Fruit fly (Drosophila melanogaster) whole organism, embryonic: ENCODE data around the gene Trs20.

Source experiments
- ATbp ChIP-seq: fragments of 200-800 bp; sonication (Bioruptor generic); optimal IDR thresholded peaks from 2 replicates; lab custom pipeline; 2017; ENCODE audit warnings: missing biosample characterization, mild to moderate bottlenecking, missing genetic modification characterization, missing genetic modification reagents
- Ada2b ChIP-seq: fragments of 200-800 bp; sonication (Bioruptor generic); IDR thresholded peaks from 2 replicates; pipeline ENCODE4 v1.3.6; 2022; ENCODE audit warnings: missing biosample characterization, missing genetic modification characterization
- CG10431 ChIP-seq: fragments of 200-800 bp; sonication (Bioruptor generic); optimal IDR thresholded peaks from 3 replicates; lab custom pipeline; 2018; ENCODE audit warnings: missing biosample characterization, mild to moderate bottlenecking, missing genetic modification characterization
- CG11696 ChIP-seq: fragments of 200-800 bp; sonication (Bioruptor generic); IDR thresholded peaks from 2 replicates; pipeline ENCODE4 v1.3.6; 2022; ENCODE audit warnings: missing biosample characterization, missing genetic modification characterization
- CG13287 ChIP-seq: fragments of 200-800 bp; sonication (Bioruptor generic); IDR thresholded peaks from 2 replicates; pipeline ENCODE4 v1.3.6; 2022; ENCODE audit warnings: missing biosample characterization, missing genetic modification characterization; ENCODE audit not compliant: partially characterized antibody
- CG13894 ChIP-seq: fragments of 200-800 bp; sonication (Bioruptor generic); optimal IDR thresholded peaks from 3 replicates; lab custom pipeline; 2018; ENCODE audit warnings: missing biosample characterization, mild to moderate bottlenecking, missing genetic modification characterization, moderate library complexity
- CG1529 ChIP-seq: fragments of 200-800 bp; sonication (Bioruptor generic); optimal IDR thresholded peaks from 3 replicates; lab custom pipeline; 2018; ENCODE audit warnings: missing biosample characterization, missing genetic modification characterization
- CG15601 ChIP-seq: fragments of 200-800 bp; sonication (Bioruptor generic); optimal IDR thresholded peaks from 3 replicates; lab custom pipeline; 2019; ENCODE audit warnings: missing biosample characterization, mild to moderate bottlenecking, missing genetic modification characterization, moderate library complexity
- CG15696 ChIP-seq: fragments of 200-800 bp; sonication (Bioruptor generic); optimal IDR thresholded peaks from 2 replicates; lab custom pipeline; 2019; ENCODE audit warnings: missing biosample characterization, mild to moderate bottlenecking, missing genetic modification characterization, moderate library complexity
- CG17568 ChIP-seq: fragments of 200-800 bp; sonication (Bioruptor generic); optimal IDR thresholded peaks from 2 replicates; lab custom pipeline; 2018; ENCODE audit warnings: missing biosample characterization, mild to moderate bottlenecking, missing genetic modification characterization, moderate library complexity
- CG2129 ChIP-seq: fragments of 200-800 bp; sonication (Bioruptor generic); IDR thresholded peaks from 2 replicates; pipeline ENCODE4 v1.3.6; 2022; ENCODE audit warnings: missing biosample characterization, missing genetic modification characterization; ENCODE audit not compliant: partially characterized antibody
- CG31441 ChIP-seq: fragments of 200-800 bp; sonication (Bioruptor generic); IDR thresholded peaks from 2 replicates; pipeline ENCODE4 v1.3.6; 2022; ENCODE audit warnings: missing biosample characterization, missing genetic modification characterization
- CG32772 ChIP-seq: fragments of 200-800 bp; sonication (Bioruptor generic); IDR thresholded peaks from 2 replicates; pipeline ENCODE4 v1.3.6; 2022; ENCODE audit warnings: missing biosample characterization, missing genetic modification characterization
- CG34376 ChIP-seq: fragments of 200-800 bp; sonication (Bioruptor generic); optimal IDR thresholded peaks from 2 replicates; lab custom pipeline; 2018; ENCODE audit warnings: missing biosample characterization, mild to moderate bottlenecking, missing genetic modification characterization
- CG4282 ChIP-seq: fragments of 200-800 bp; sonication (Bioruptor generic); optimal IDR thresholded peaks from 2 replicates; lab custom pipeline; 2016; ENCODE audit warnings: missing biosample characterization, missing genetic modification characterization
- CG8281 ChIP-seq: fragments of 200-800 bp; sonication (Bioruptor generic); optimal IDR thresholded peaks from 2 replicates; lab custom pipeline; 2018; ENCODE audit warnings: missing biosample characterization, mild to moderate bottlenecking, missing genetic modification characterization, moderate library complexity
- CG8944 ChIP-seq: fragments of 200-800 bp; sonication (Bioruptor generic); optimal IDR thresholded peaks from 3 replicates; lab custom pipeline; 2016; ENCODE audit warnings: missing biosample characterization, missing genetic modification characterization
- CG9609 ChIP-seq: fragments of 200-800 bp; sonication (Bioruptor generic); optimal IDR thresholded peaks from 3 replicates; lab custom pipeline; 2016; ENCODE audit warnings: missing biosample characterization, missing genetic modification characterization
- D ChIP-seq, 2 experiments: fragments of 200-800 bp in 1 of 2; fragments of >200 bp in 1 of 2; sonication (Bioruptor generic) in 1 of 2; optimal IDR thresholded peaks; 2 replicates in 1 of 2; 3 replicates in 1 of 2; lab custom pipeline; 2017; ENCODE audit warnings: mild to moderate bottlenecking in 1 of 2, missing biosample characterization in 1 of 2, missing genetic modification characterization in 1 of 2, missing genetic modification reagents in 1 of 2
- Dek ChIP-seq: fragments of 200-800 bp; sonication (Bioruptor generic); optimal IDR thresholded peaks from 3 replicates; lab custom pipeline; 2019; ENCODE audit warnings: missing biosample characterization, mild to moderate bottlenecking, missing genetic modification characterization, moderate library complexity
- Dfd ChIP-seq, 2 experiments: fragments of >200 bp; optimal IDR thresholded peaks; 2 replicates each; lab custom pipeline; 2017; ENCODE audit warnings: missing biosample characterization in 2 of 2, missing genetic modification characterization in 2 of 2
- Doc2 ChIP-seq: fragments of 200-800 bp; sonication (Bioruptor generic); IDR thresholded peaks from 2 replicates; pipeline ENCODE4 v1.3.6; 2022; ENCODE audit warnings: missing biosample characterization, missing genetic modification characterization
- Dp ChIP-seq: fragments of 200-800 bp; sonication (Bioruptor generic); optimal IDR thresholded peaks from 2 replicates; lab custom pipeline; 2018; ENCODE audit warnings: missing biosample characterization, mild to moderate bottlenecking, missing genetic modification characterization, moderate library complexity
- Eip74EF ChIP-seq, 2 experiments: fragments of 200-800 bp in 1 of 2; fragments of >200 bp in 1 of 2; sonication (Bioruptor generic) in 1 of 2; optimal IDR thresholded peaks; 2 replicates each; lab custom pipeline; 2017 to 2019; ENCODE audit warnings: missing biosample characterization in 2 of 2, missing genetic modification characterization in 2 of 2, mild to moderate bottlenecking in 1 of 2, moderate library complexity in 1 of 2
- Fer1 ChIP-seq: fragments of 200-800 bp; sonication (Bioruptor generic); optimal IDR thresholded peaks from 2 replicates; lab custom pipeline; 2017; ENCODE audit warnings: missing biosample characterization, mild to moderate bottlenecking, missing genetic modification characterization
- HLH3B ChIP-seq: fragments of 200-800 bp; sonication (Bioruptor generic); IDR thresholded peaks from 2 replicates; pipeline ENCODE4 v1.3.6; 2022; ENCODE audit warnings: missing biosample characterization, missing genetic modification characterization
- Hr51 ChIP-seq, 2 experiments: fragments of 200-800 bp; sonication (Bioruptor generic); optimal IDR thresholded peaks; 2 replicates in 1 of 2; 3 replicates in 1 of 2; lab custom pipeline; 2016 to 2018; ENCODE audit warnings: missing biosample characterization in 2 of 2, missing genetic modification characterization in 2 of 2, mild to moderate bottlenecking in 1 of 2, moderate library complexity in 1 of 2
- Jarid2 ChIP-seq: fragments of 200-800 bp; sonication (Bioruptor generic); optimal IDR thresholded peaks from 3 replicates; lab custom pipeline; 2017; ENCODE audit warnings: mild to moderate bottlenecking, missing biosample characterization, missing genetic modification reagents, missing genetic modification characterization
- MTF-1 ChIP-seq: fragments of 200-800 bp; sonication (Bioruptor generic); optimal IDR thresholded peaks from 2 replicates; lab custom pipeline; 2018; ENCODE audit warnings: missing biosample characterization, mild to moderate bottlenecking, missing genetic modification characterization, borderline replicate concordance
- Med ChIP-seq: fragments of 200-800 bp; sonication (Bioruptor generic); peaks from one replicate; lab custom pipeline; 2016; ENCODE audit warnings: missing biosample characterization, missing genetic modification characterization, mild to moderate bottlenecking, inconsistent platforms, moderate library complexity
- Oaz ChIP-seq: fragments of 200-800 bp; sonication (Bioruptor generic); IDR thresholded peaks from 2 replicates; pipeline ENCODE4 v1.3.6; 2022; ENCODE audit warnings: missing biosample characterization, missing genetic modification characterization
- PHDP ChIP-seq: fragments of 200-800 bp; sonication (Bioruptor generic); optimal IDR thresholded peaks from 3 replicates; lab custom pipeline; 2018; ENCODE audit warnings: missing biosample characterization, mild to moderate bottlenecking, missing genetic modification characterization, moderate library complexity
- Ptx1 ChIP-seq: fragments of 200-800 bp; sonication (Bioruptor generic); IDR thresholded peaks from 2 replicates; pipeline ENCODE4 v1.3.6; 2022; ENCODE audit warnings: missing biosample characterization, missing genetic modification characterization
- Rfx ChIP-seq: fragments of 200-800 bp; sonication (Bioruptor generic); IDR thresholded peaks from 2 replicates; pipeline ENCODE4 v1.3.6; 2022; ENCODE audit warnings: missing biosample characterization, missing genetic modification characterization
- TFAM ChIP-seq: fragments of 200-800 bp; sonication (Bioruptor generic); optimal IDR thresholded peaks from 2 replicates; lab custom pipeline; 2017; ENCODE audit warnings: missing biosample characterization, missing genetic modification characterization, inconsistent platforms
- Taf1 ChIP-seq: fragments of 200-800 bp; sonication (Bioruptor generic); IDR thresholded peaks from 2 replicates; pipeline ENCODE4 v1.3.6; 2022; ENCODE audit warnings: missing biosample characterization, missing genetic modification characterization
- Trl ChIP-seq, 3 experiments: fragments of >200 bp in 2 of 3; fragments of 200-800 bp in 1 of 3; sonication (Bioruptor generic) in 1 of 3; optimal IDR thresholded peaks; 2 replicates in 1 of 3; 3 replicates in 2 of 3; lab custom pipeline; 2016 to 2017; ENCODE audit warnings: missing biosample characterization in 1 of 3, missing genetic modification characterization in 1 of 3
- br ChIP-seq: fragments of >200 bp; optimal IDR thresholded peaks from 2 replicates; lab custom pipeline; 2017
- cad ChIP-seq: fragments of >200 bp; optimal IDR thresholded peaks from 2 replicates; lab custom pipeline; 2017; ENCODE audit warnings: missing biosample characterization, missing genetic modification characterization
- cg ChIP-seq: fragments of 200-800 bp; sonication (Bioruptor generic); optimal IDR thresholded peaks from 3 replicates; lab custom pipeline; 2019; ENCODE audit warnings: missing biosample characterization, mild to moderate bottlenecking, missing genetic modification characterization, moderate library complexity
- ewg ChIP-seq: fragments of 200-800 bp; sonication (Bioruptor generic); optimal IDR thresholded peaks from 3 replicates; lab custom pipeline; 2017; ENCODE audit warnings: mild to moderate bottlenecking, missing biosample characterization, missing genetic modification reagents, missing genetic modification characterization
- exex ChIP-seq: fragments of 200-800 bp; sonication (Bioruptor generic); optimal IDR thresholded peaks from 4 replicates; lab custom pipeline; 2018; ENCODE audit warnings: missing biosample characterization, mild to moderate bottlenecking, missing genetic modification characterization, moderate library complexity
- gce ChIP-seq: fragments of 200-800 bp; sonication (Bioruptor generic); IDR thresholded peaks from 3 replicates; pipeline ENCODE4 v1.3.6; 2022; ENCODE audit warnings: missing biosample characterization, missing genetic modification characterization
- hth ChIP-seq: fragments of >200 bp; optimal IDR thresholded peaks from 2 replicates; lab custom pipeline; 2017; ENCODE audit warnings: inconsistent platforms
- ind ChIP-seq: fragments of 200-800 bp; sonication (Bioruptor generic); optimal IDR thresholded peaks from 3 replicates; lab custom pipeline; 2016; ENCODE audit warnings: missing biosample characterization, missing genetic modification characterization
- jigr1 ChIP-seq: fragments of 200-800 bp; sonication (Bioruptor generic); IDR thresholded peaks from 3 replicates; pipeline ENCODE4 v1.3.6; 2022; ENCODE audit warnings: missing biosample characterization, missing genetic modification characterization
- kay ChIP-seq: fragments of 200-800 bp; sonication (Bioruptor generic); optimal IDR thresholded peaks from 2 replicates; lab custom pipeline; 2016; ENCODE audit warnings: missing biosample characterization, missing genetic modification characterization
- slou ChIP-seq: fragments of 200-800 bp; sonication (Bioruptor generic); optimal IDR thresholded peaks from 3 replicates; lab custom pipeline; 2016; ENCODE audit warnings: missing biosample characterization, missing genetic modification characterization
- ssp ChIP-seq: fragments of 200-800 bp; sonication (Bioruptor generic); IDR thresholded peaks from 2 replicates; pipeline ENCODE4 v1.3.6; 2022; ENCODE audit warnings: missing biosample characterization, missing genetic modification characterization
- trh ChIP-seq: fragments of 200-800 bp; sonication (Bioruptor generic); optimal IDR thresholded peaks from 2 replicates; lab custom pipeline; 2016; ENCODE audit warnings: missing biosample characterization, missing genetic modification characterization

Trs20 gene

dm6 chr3L:16146539-16146934 lies 15.1 kb upstream of the Trs20 start (continued):
- TF ChIP-seq cad (GFP tag; lab: Kevin White, UChicago): no peak
- no peak for TF ChIP-seq CG2129 (GFP tag; lab: Robert Waterston, UW)
- TF ChIP-seq ind (GFP tag; lab: Kevin White, UChicago): peak; percentile 54
- TF ChIP-seq cg: no peak
- no peak for TF ChIP-seq ewg (GFP tag; lab: Kevin White, UChicago)
- no peak for TF ChIP-seq hth
- TF ChIP-seq Taf1 (GFP tag; lab: Robert Waterston, UW): 0 out of 2 replicates have a peak, but pooled peaks have one; percentile 28
- TF ChIP-seq CG17568 (GFP tag; lab: Kevin White, UChicago): no peak
- no peak for TF ChIP-seq CG13287 (GFP tag; lab: Robert Waterston, UW)
- no peak for TF ChIP-seq ATbp (GFP tag; lab: Kevin White, UChicago)
- no peak for TF ChIP-seq exex
- TF ChIP-seq kay (GFP tag; lab: Kevin White, UChicago): peak; percentile 3
- TF ChIP-seq slou (GFP tag; lab: Kevin White, UChicago): no peak
- TF ChIP-seq Doc2 (GFP tag; lab: Robert Waterston, UW): no peak
- peak; percentile 55 for TF ChIP-seq Dek
- no peak for TF ChIP-seq ssp (GFP tag; lab: Robert Waterston, UW)
- no peak for TF ChIP-seq trh (GFP tag; lab: Kevin White, UChicago)
- TF ChIP-seq CG9609: no peak
- no peak for TF ChIP-seq MTF-1 (GFP tag; lab: Kevin White, UChicago)
- no peak for TF ChIP-seq CG11696 (GFP tag; lab: Robert Waterston, UW)
- TF ChIP-seq CG10431 (GFP tag; lab: Kevin White, UChicago): no peak
- TF ChIP-seq PHDP (tag; lab: Kevin White, UChicago): peak; percentile 56
- peak; percentile 18 for TF ChIP-seq CG8281 (tag; lab: Kevin White, UChicago)
- TF ChIP-seq Dfd (GFP tag; optimal IDR thresholded peaks at IDR 0.05; lab: Kevin White, UChicago): no peak
- TF ChIP-seq CG8944 (GFP tag; lab: Kevin White, UChicago): no peak
- TF ChIP-seq CG15601 (tag; lab: Kevin White, UChicago): no peak
- peak; percentile 69; the same call in 1 of the 2 replicates for TF ChIP-seq Rfx (GFP tag; lab: Robert Waterston, UW)
- no peak for TF ChIP-seq br (lab: Kevin White, UChicago)
- no peak for TF ChIP-seq Eip74EF (GFP tag; optimal IDR thresholded peaks at IDR 0.05; lab: Kevin White, UChicago)
- TF ChIP-seq Ada2b: peak; percentile 31; the same call in 1 of the 2 replicates
- peak; percentile 16 for TF ChIP-seq CG34376 (GFP tag; lab: Kevin White, UChicago)
- TF ChIP-seq Oaz (GFP tag; lab: Robert Waterston, UW): no peak
- no peak for TF ChIP-seq jigr1
- TF ChIP-seq HLH3B (GFP tag; lab: Robert Waterston, UW): 0 out of 2 replicates have a peak, but pooled peaks have one; percentile 11
- TF ChIP-seq CG31441 (GFP tag; lab: Robert Waterston, UW): peak; percentile 34; the same call in 1 of the 2 replicates
- no peak for TF ChIP-seq TFAM (GFP tag; lab: Kevin White, UChicago)
- TF ChIP-seq Trl (optimal IDR thresholded peaks at IDR 0.05; lab: Kevin White, UChicago): no peak
- TF ChIP-seq Trl (GFP tag; optimal IDR thresholded peaks at IDR 0.05; lab: Kevin White, UChicago): no peak
- TF ChIP-seq Fer1 (GFP tag; lab: Kevin White, UChicago): peak; percentile 71
- peak; percentile 63; the same call in 1 of the 2 replicates for TF ChIP-seq Ptx1 (GFP tag; lab: Robert Waterston, UW)
- TF ChIP-seq Med (GFP tag; lab: Kevin White, UChicago): peak; percentile 56
- TF ChIP-seq CG13894: peak; percentile 45
- TF ChIP-seq gce (GFP tag; lab: Robert Waterston, UW): no peak
- TF ChIP-seq Jarid2 (GFP tag; lab: Kevin White, UChicago): no peak
- TF ChIP-seq Hr51 (GFP tag; optimal IDR thresholded peaks at IDR 0.05; lab: Kevin White, UChicago): peak in 1 of 2 experiments; percentile 53
- no peak for TF ChIP-seq CG15696
- TF ChIP-seq CG4282 (GFP tag; lab: Kevin White, UChicago): no peak
- no peak for TF ChIP-seq CG32772 (GFP tag; lab: Robert Waterston, UW)
- TF ChIP-seq CG1529: no peak
- no peak for TF ChIP-seq D (optimal IDR thresholded peaks at IDR 0.05; lab: Kevin White, UChicago)
- no peak for TF ChIP-seq D (GFP tag; optimal IDR thresholded peaks at IDR 0.05; lab: Kevin White, UChicago)
- TF ChIP-seq Dp: no peak
